Worm (Caenorhabditis elegans) whole organism, mixed stage, embryonic: Measurements from ENCODE around the gene hum-4.

ENCODE experiments used
- M03D4.4 ChIP-seq: sonication (generic microtip); optimal IDR thresholded peaks from 2 replicates; lab custom pipeline; 2017; ENCODE audit warnings: mild to moderate bottlenecking, missing genetic modification characterization, missing compliant biosample characterization
- ceh-39 ChIP-seq: fragments of 150-350 bp; optimal IDR thresholded peaks from 2 replicates; lab custom pipeline; 2014; ENCODE audit warnings: missing biosample characterization, missing genetic modification characterization
- ceh-43 ChIP-seq: fragments of 200-800 bp; sonication (Bioruptor generic); optimal IDR thresholded peaks from 2 replicates; lab custom pipeline; 2018; ENCODE audit warnings: mild to moderate bottlenecking, missing genetic modification characterization, moderate library complexity, missing compliant biosample characterization
- ceh-83 ChIP-seq: fragments of 200-800 bp; sonication (Bioruptor generic); optimal IDR thresholded peaks from 2 replicates; lab custom pipeline; 2018; ENCODE audit warnings: mild to moderate bottlenecking, missing genetic modification characterization, missing compliant biosample characterization
- ces-1 ChIP-seq: fragments of 150-350 bp; optimal IDR thresholded peaks from 2 replicates; lab custom pipeline; 2014; ENCODE audit warnings: missing biosample characterization, missing genetic modification reagents, missing genetic modification characterization
- cnd-1 ChIP-seq: fragments of 200-800 bp; sonication (Bioruptor generic); optimal IDR thresholded peaks from 2 replicates; lab custom pipeline; 2018; ENCODE audit warnings: mild to moderate bottlenecking, missing genetic modification characterization, missing compliant biosample characterization
- elt-1 ChIP-seq: sonication (generic microtip); optimal IDR thresholded peaks from 2 replicates; lab custom pipeline; 2017; ENCODE audit warnings: missing genetic modification characterization, mild to moderate bottlenecking, missing compliant biosample characterization, antibody characterized with exemption, moderate library complexity, borderline replicate concordance; ENCODE audit not compliant: insufficient read depth
- ham-2 ChIP-seq: fragments of 200-800 bp; sonication (Bioruptor generic); optimal IDR thresholded peaks from 2 replicates; lab custom pipeline; 2018; ENCODE audit warnings: mild to moderate bottlenecking, missing genetic modification characterization, missing compliant biosample characterization
- hlh-1 ChIP-seq: fragments of 150-350 bp; optimal IDR thresholded peaks from 2 replicates; lab custom pipeline; 2014; ENCODE audit warnings: missing biosample characterization, missing genetic modification reagents, missing genetic modification characterization
- lsy-2 ChIP-seq: fragments of 150-350 bp; optimal IDR thresholded peaks from 2 replicates; lab custom pipeline; 2014; ENCODE audit warnings: missing biosample characterization, missing genetic modification characterization
- mep-1 ChIP-seq: fragments of 150-350 bp; optimal IDR thresholded peaks from 2 replicates; lab custom pipeline; 2017; ENCODE audit warnings: missing biosample characterization, missing genetic modification reagents, missing genetic modification characterization, inconsistent platforms
- mls-2 ChIP-seq: sonication (generic microtip); optimal IDR thresholded peaks from 2 replicates; lab custom pipeline; 2016; ENCODE audit warnings: mild to moderate bottlenecking, missing genetic modification characterization, moderate library complexity, missing compliant biosample characterization
- nhr-12 ChIP-seq: fragments of 150-350 bp; optimal IDR thresholded peaks from 2 replicates; lab custom pipeline; 2014; ENCODE audit warnings: missing biosample characterization, missing genetic modification characterization
- nhr-237 ChIP-seq: fragments of 150-350 bp; optimal IDR thresholded peaks from 2 replicates; lab custom pipeline; 2014; ENCODE audit warnings: missing biosample characterization, missing genetic modification characterization
- nhr-28 ChIP-seq: fragments of 150-350 bp; optimal IDR thresholded peaks from 2 replicates; lab custom pipeline; 2014; ENCODE audit warnings: missing biosample characterization, missing genetic modification characterization
- nhr-76 ChIP-seq: sonication (generic microtip); optimal IDR thresholded peaks from 2 replicates; lab custom pipeline; 2017; ENCODE audit warnings: missing biosample characterization, missing genetic modification characterization
- pha-4 ChIP-seq: fragments of 150-350 bp; optimal IDR thresholded peaks from 2 replicates; lab custom pipeline; 2018; ENCODE audit warnings: missing biosample characterization, missing genetic modification reagents, missing genetic modification characterization
- sem-2 ChIP-seq: fragments of 200-800 bp; sonication (Bioruptor generic); optimal IDR thresholded peaks from 2 replicates; lab custom pipeline; 2018; ENCODE audit warnings: mild to moderate bottlenecking, missing genetic modification characterization, missing compliant biosample characterization
- snpc-4 ChIP-seq: fragments of 150-350 bp; optimal IDR thresholded peaks from 2 replicates; lab custom pipeline; 2014; ENCODE audit warnings: missing biosample characterization, missing genetic modification characterization
- sptf-1 ChIP-seq: sonication (generic microtip); optimal IDR thresholded peaks from 2 replicates; lab custom pipeline; 2017; ENCODE audit warnings: mild to moderate bottlenecking, missing genetic modification characterization, moderate library complexity, missing compliant biosample characterization
- tbx-8 ChIP-seq: fragments of 200-800 bp; sonication (Bioruptor generic); optimal IDR thresholded peaks from 2 replicates; lab custom pipeline; 2018; ENCODE audit warnings: mild to moderate bottlenecking, missing genetic modification characterization, moderate library complexity, missing compliant biosample characterization
- unc-120 ChIP-seq: sonication (generic microtip); optimal IDR thresholded peaks from 2 replicates; lab custom pipeline; 2017; ENCODE audit warnings: missing genetic modification characterization, missing compliant biosample characterization; ENCODE audit not compliant: poor library complexity, severe bottlenecking
- unc-62 ChIP-seq: fragments of 150-350 bp; optimal IDR thresholded peaks from 2 replicates; lab custom pipeline; 2014; ENCODE audit warnings: missing biosample characterization, missing genetic modification reagents, missing genetic modification characterization
- ztf-11 ChIP-seq: fragments of 150-350 bp; optimal IDR thresholded peaks from 2 replicates; lab custom pipeline; 2014; ENCODE audit warnings: missing biosample characterization, missing genetic modification characterization

hum-4 gene

ce11 chrX:11385916-11386315 is 47.5 kb downstream of the hum-4 start:
- TF ChIP-seq ceh-43, result no peak

- TF ChIP-seq cnd-1 (tag; lab: Kevin White, UChicago) (peak; percentile 53), nhr-12 (tag; lab: Kevin White, UChicago) (no peak), ham-2 (GFP tag; lab: Kevin White, UChicago) (peak; percentile 83), mls-2 (no peak), lsy-2 (tag; lab: Kevin White, UChicago) (no peak), pha-4 (tag; lab: Kevin White, UChicago) (no peak), mep-1 (tag; lab: Kevin White, UChicago) (peak; percentile 24), ces-1 (peak; percentile 46), nhr-76 (tag; lab: Kevin White, UChicago) (no peak)
These were observed 48.6 kb downstream of the hum-4 start, which contains the start of the genes F08B12.11 and prmn-1 for ce11 chrX:11384534-11385441. Gene F08B12.11, plus strand, starts transcription at chrX:11385054. Gene prmn-1, plus strand, starts transcription at chrX:11385084.

ce11 chrX:11383359-11383758 is 50.0 kb downstream of the hum-4 start:
- TF ChIP-seq ces-1 (peak; percentile 38), nhr-28 (tag; lab: Kevin White, UChicago) (no peak), tbx-8 (GFP tag; lab: Kevin White, UChicago) (no peak), snpc-4 (tag; lab: Kevin White, UChicago) (no peak), sem-2 (no peak)

- peak; percentile 20 for TF ChIP-seq sptf-1
- peak; percentile 73 for TF ChIP-seq ces-1
- no peak for TF ChIP-seq ceh-39 (tag; lab: Kevin White, UChicago)
- peak; percentile 63 for TF ChIP-seq unc-62 (GFP tag; lab: Kevin White, UChicago)
- peak; percentile 85 for TF ChIP-seq hlh-1 (tag; lab: Kevin White, UChicago)
- TF ChIP-seq ztf-11 (tag; lab: Kevin White, UChicago), result no peak
- TF ChIP-seq unc-120 (tag; lab: Kevin White, UChicago), result peak; percentile 92
- peak; percentile 7 for TF ChIP-seq M03D4.4 (tag; lab: Kevin White, UChicago)
- TF ChIP-seq nhr-28 (tag; lab: Kevin White, UChicago), result no peak
These were observed 54.1 kb downstream of the hum-4 start for ce11 chrX:11379135-11379781.

- TF ChIP-seq ceh-43 (no peak), nhr-28 (tag; lab: Kevin White, UChicago) (no peak), nhr-237 (tag; lab: Kevin White, UChicago) (no peak), mls-2 (no peak), ceh-83 (GFP tag; lab: Kevin White, UChicago) (no peak), unc-120 (tag; lab: Kevin White, UChicago) (no peak), lsy-2 (tag; lab: Kevin White, UChicago) (no peak)
These were observed 56.0 kb downstream of the hum-4 start, which contains the start of gene tni-1 for ce11 chrX:11377370-11377769. Gene tni-1, minus strand, starts transcription at chrX:11377470.

- peak; percentile 2 for TF ChIP-seq sptf-1
- no peak for TF ChIP-seq elt-1 (tag; lab: Kevin White, UChicago)
These were observed 57.9 kb downstream of the hum-4 start, which contains the start of gene F42E11.3 for ce11 chrX:11375509-11375908. Gene F42E11.3, minus strand, starts transcription at chrX:11375609.
